Fruit fly (Drosophila melanogaster): Measurements from ENCODE around the gene ClC-a.

The ClC-a gene

dm6 chr3R:11773999-11774397, 39.0 kb downstream of the ClC-a start:
- TF ChIP-seq CG9948 (tag; optimal IDR thresholded peaks at IDR 0.05) (peak; percentile 69), CG4496 (GFP tag; IDR thresholded peaks at IDR 0.05) (no peak), Pif1A (GFP tag; optimal IDR thresholded peaks at IDR 0.05) (no peak), CG32121 (GFP tag; IDR thresholded peaks at IDR 0.05) (peak; percentile 35; the same call in 1 of the 2 replicates), fd96Ca (GFP tag; IDR thresholded peaks at IDR 0.05) (no peak), Ets98B (GFP tag; IDR thresholded peaks at IDR 0.05) (no peak), CG13204 (GFP tag; optimal IDR thresholded peaks at IDR 0.05) (no peak), CG14655 (GFP tag; optimal IDR thresholded peaks at IDR 0.05) (peak; percentile 44), EcR (GFP tag; optimal IDR thresholded peaks at IDR 0.05) (no peak), CG8159 (tag; optimal IDR thresholded peaks at IDR 0.05) (peak; percentile 84), CG8301 (tag; optimal IDR thresholded peaks at IDR 0.05) (peak; percentile 36), Pif1B (GFP tag; optimal IDR thresholded peaks at IDR 0.05) (no peak), CG17806 (tag; optimal IDR thresholded peaks at IDR 0.05) (peak; percentile 59), CG15710 (tag; optimal IDR thresholded peaks at IDR 0.05) (peak; percentile 74), CG34367 (tag; optimal IDR thresholded peaks at IDR 0.05) (peak; percentile 42), Snoo (tag; optimal IDR thresholded peaks at IDR 0.05) (peak; percentile 30), D1 (tag; optimal IDR thresholded peaks at IDR 0.05) (peak; percentile 29), CG10348 (GFP tag; IDR thresholded peaks at IDR 0.05) (no peak), CG12605 (GFP tag; IDR thresholded peaks at IDR 0.05) (no peak), gl (tag; optimal IDR thresholded peaks at IDR 0.05) (no peak), rn (GFP tag; IDR thresholded peaks at IDR 0.05) (no peak)

dm6 chr3R:11773325-11773998, 39.5 kb downstream of the ClC-a start:
- TF ChIP-seq Snoo (tag; optimal IDR thresholded peaks at IDR 0.05), result no peak
- peak; percentile 53 for TF ChIP-seq CG8301 (tag; optimal IDR thresholded peaks at IDR 0.05)
- TF ChIP-seq CG13204 (GFP tag; optimal IDR thresholded peaks at IDR 0.05), result peak; percentile 50
- peak; percentile 3 for TF ChIP-seq EcR (GFP tag; optimal IDR thresholded peaks at IDR 0.05)
- peak; percentile 40; the same call in 1 of the 2 replicates for TF ChIP-seq Ets98B (GFP tag; IDR thresholded peaks at IDR 0.05)
- TF ChIP-seq Pif1A (GFP tag; optimal IDR thresholded peaks at IDR 0.05), result peak; percentile 5
- no peak for TF ChIP-seq CG34367 (tag; optimal IDR thresholded peaks at IDR 0.05)
- TF ChIP-seq D1 (tag; optimal IDR thresholded peaks at IDR 0.05), result no peak
- TF ChIP-seq CG14655 (GFP tag; optimal IDR thresholded peaks at IDR 0.05), result peak; percentile 44
- no peak for TF ChIP-seq fd96Ca (GFP tag; IDR thresholded peaks at IDR 0.05)

- no peak for TF ChIP-seq rn (GFP tag; IDR thresholded peaks at IDR 0.05)
- TF ChIP-seq CG8301 (tag; optimal IDR thresholded peaks at IDR 0.05), result no peak
- no peak for TF ChIP-seq EcR (GFP tag; optimal IDR thresholded peaks at IDR 0.05)
- TF ChIP-seq Ets98B (GFP tag; IDR thresholded peaks at IDR 0.05), result no peak
- TF ChIP-seq CG14655 (GFP tag; optimal IDR thresholded peaks at IDR 0.05), result no peak
- TF ChIP-seq CG10348 (GFP tag; IDR thresholded peaks at IDR 0.05), result no peak
- no peak for TF ChIP-seq gl (tag; optimal IDR thresholded peaks at IDR 0.05)
- TF ChIP-seq fd96Ca (GFP tag; IDR thresholded peaks at IDR 0.05), result no peak
- no peak for TF ChIP-seq CG12605 (GFP tag; IDR thresholded peaks at IDR 0.05)
- TF ChIP-seq CG4496 (GFP tag; IDR thresholded peaks at IDR 0.05), result no peak
- no peak for TF ChIP-seq Pif1B (GFP tag; optimal IDR thresholded peaks at IDR 0.05)
- TF ChIP-seq CG13204 (GFP tag; optimal IDR thresholded peaks at IDR 0.05), result no peak
- no peak for TF ChIP-seq CG9948 (tag; optimal IDR thresholded peaks at IDR 0.05)
- TF ChIP-seq CG15710 (tag; optimal IDR thresholded peaks at IDR 0.05), result no peak
- TF ChIP-seq Pif1A (GFP tag; optimal IDR thresholded peaks at IDR 0.05), result no peak
Measured at dm6 chr3R:11772181-11772827, 40.7 kb downstream of the ClC-a start.

dm6 chr3R:11771492-11771891, 41.5 kb downstream of the ClC-a start:
- TF ChIP-seq CG13204 (GFP tag; optimal IDR thresholded peaks at IDR 0.05) (no peak), D1 (tag; optimal IDR thresholded peaks at IDR 0.05) (no peak), CG15710 (tag; optimal IDR thresholded peaks at IDR 0.05) (no peak), Snoo (tag; optimal IDR thresholded peaks at IDR 0.05) (no peak), EcR (GFP tag; optimal IDR thresholded peaks at IDR 0.05) (no peak), CG8301 (tag; optimal IDR thresholded peaks at IDR 0.05) (no peak), Pif1A (GFP tag; optimal IDR thresholded peaks at IDR 0.05) (no peak), CG12605 (GFP tag; IDR thresholded peaks at IDR 0.05) (no peak), CG17806 (tag; optimal IDR thresholded peaks at IDR 0.05) (no peak), rn (GFP tag; IDR thresholded peaks at IDR 0.05) (no peak), CG14655 (GFP tag; optimal IDR thresholded peaks at IDR 0.05) (no peak)

dm6 chr3R:11770733-11771132, 42.3 kb downstream of the ClC-a start:
- TF ChIP-seq CG8159 (tag; optimal IDR thresholded peaks at IDR 0.05), result no peak
- TF ChIP-seq CG4496 (GFP tag; IDR thresholded peaks at IDR 0.05), result no peak
- TF ChIP-seq Pif1B (GFP tag; optimal IDR thresholded peaks at IDR 0.05), result no peak
- no peak for TF ChIP-seq CG10348 (GFP tag; IDR thresholded peaks at IDR 0.05)

- TF ChIP-seq Pif1B (GFP tag; optimal IDR thresholded peaks at IDR 0.05), result peak; percentile 18
- TF ChIP-seq CG8159 (tag; optimal IDR thresholded peaks at IDR 0.05), result peak; percentile 17
- TF ChIP-seq CG12605 (GFP tag; IDR thresholded peaks at IDR 0.05), result no peak
- peak; percentile 6 for TF ChIP-seq CG34367 (tag; optimal IDR thresholded peaks at IDR 0.05)
- TF ChIP-seq CG13204 (GFP tag; optimal IDR thresholded peaks at IDR 0.05), result peak; percentile 62
- peak; percentile 31 for TF ChIP-seq gl (tag; optimal IDR thresholded peaks at IDR 0.05)
- peak; percentile 57 for TF ChIP-seq Snoo (tag; optimal IDR thresholded peaks at IDR 0.05)
- TF ChIP-seq CG4496 (GFP tag; IDR thresholded peaks at IDR 0.05), result no peak
- peak; percentile 6 for TF ChIP-seq CG9948 (tag; optimal IDR thresholded peaks at IDR 0.05)
- peak; percentile 24 for TF ChIP-seq CG8301 (tag; optimal IDR thresholded peaks at IDR 0.05)
- TF ChIP-seq CG15710 (tag; optimal IDR thresholded peaks at IDR 0.05), result peak; percentile 6
Measured at dm6 chr3R:11764279-11764880, 48.6 kb downstream of the ClC-a start, which contains the start of gene Lk6. TSS of gene Lk6 (minus strand) at chr3R:11764457.

All from whole organism, pupa.